Fruit fly (Drosophila melanogaster) whole organism, embryonic: Measurements from ENCODE around the gene sals.
A peak's percentile ranks its signal among the peaks of the same experiment; 100 is the strongest.

ENCODE experiments used
- Atf3 ChIP-seq: fragments of 200-800 bp; sonication (Bioruptor generic); optimal IDR thresholded peaks from 3 replicates; lab custom pipeline; 2016; ENCODE audit warnings: missing biosample characterization, missing genetic modification characterization
- Atf6 ChIP-seq: fragments of 200-800 bp; sonication (Bioruptor generic); IDR thresholded peaks from 2 replicates; pipeline ENCODE4 v1.3.6; 2022; ENCODE audit warnings: missing biosample characterization, missing genetic modification characterization
- Awh ChIP-seq: fragments of 200-800 bp; sonication (Bioruptor generic); IDR thresholded peaks from 2 replicates; pipeline ENCODE4, ENCODE4 v1.3.6; 2022; ENCODE audit warnings: missing biosample characterization, missing genetic modification characterization
- Bgb ChIP-seq: fragments of 200-800 bp; sonication (Bioruptor generic); IDR thresholded peaks from 2 replicates; pipeline ENCODE4 v1.3.6; 2022; ENCODE audit warnings: missing biosample characterization, missing genetic modification characterization; ENCODE audit not compliant: partially characterized antibody
- CG11247 ChIP-seq: fragments of 200-800 bp; sonication (Bioruptor generic); IDR thresholded peaks from 2 replicates; pipeline ENCODE4 v1.3.6; 2022; ENCODE audit warnings: missing biosample characterization, missing genetic modification characterization
- CG11456 ChIP-seq: fragments of 200-800 bp; sonication (Bioruptor generic); IDR thresholded peaks from 3 replicates; pipeline ENCODE4 v1.3.6; 2022; ENCODE audit warnings: missing biosample characterization, missing genetic modification characterization
- CG12219 ChIP-seq: fragments of 200-800 bp; sonication (Bioruptor generic); optimal IDR thresholded peaks from 3 replicates; lab custom pipeline; 2018; ENCODE audit warnings: missing biosample characterization, mild to moderate bottlenecking, missing genetic modification characterization
- CG12744 ChIP-seq: fragments of 200-800 bp; sonication (Bioruptor generic); optimal IDR thresholded peaks from 2 replicates; lab custom pipeline; 2016; ENCODE audit warnings: missing biosample characterization, missing genetic modification characterization
- CG15073 ChIP-seq: fragments of 200-800 bp; sonication (Bioruptor generic); optimal IDR thresholded peaks from 2 replicates; lab custom pipeline; 2016; ENCODE audit warnings: missing biosample characterization, missing genetic modification characterization
- CG15601 ChIP-seq: fragments of 200-800 bp; sonication (Bioruptor generic); optimal IDR thresholded peaks from 3 replicates; lab custom pipeline; 2019; ENCODE audit warnings: missing biosample characterization, mild to moderate bottlenecking, missing genetic modification characterization, moderate library complexity
- CG16815 ChIP-seq: fragments of 200-800 bp; sonication (Bioruptor generic); optimal IDR thresholded peaks from 3 replicates; lab custom pipeline; 2017; ENCODE audit warnings: missing biosample characterization, mild to moderate bottlenecking, missing genetic modification characterization
- CG17361 ChIP-seq: fragments of 200-800 bp; sonication (Bioruptor generic); IDR thresholded peaks from 3 replicates; pipeline ENCODE4 v1.3.6; 2022; ENCODE audit warnings: missing biosample characterization, missing genetic modification characterization
- CG17385 ChIP-seq: fragments of 200-800 bp; sonication (Bioruptor generic); optimal IDR thresholded peaks from 3 replicates; lab custom pipeline; 2018; ENCODE audit warnings: missing biosample characterization, mild to moderate bottlenecking, missing genetic modification characterization
- CG17568 ChIP-seq: fragments of 200-800 bp; sonication (Bioruptor generic); optimal IDR thresholded peaks from 2 replicates; lab custom pipeline; 2018; ENCODE audit warnings: missing biosample characterization, mild to moderate bottlenecking, missing genetic modification characterization, moderate library complexity
- CG2712 ChIP-seq: fragments of 200-800 bp; optimal IDR thresholded peaks from 3 replicates; lab custom pipeline; 2019; ENCODE audit warnings: missing biosample characterization, mild to moderate bottlenecking, missing genetic modification characterization, moderate library complexity
- CG34224 ChIP-seq: fragments of 200-800 bp; sonication (Bioruptor generic); IDR thresholded peaks from 3 replicates; pipeline ENCODE4 v1.3.6; 2022; ENCODE audit warnings: missing biosample characterization, missing genetic modification characterization; ENCODE audit not compliant: partially characterized antibody
- CG6854 ChIP-seq: fragments of 200-800 bp; sonication (Bioruptor generic); optimal IDR thresholded peaks from 3 replicates; lab custom pipeline; 2017; ENCODE audit warnings: missing biosample characterization, mild to moderate bottlenecking, missing genetic modification characterization
- CG7357 ChIP-seq: fragments of 200-800 bp; sonication (Bioruptor generic); IDR thresholded peaks from 3 replicates; pipeline ENCODE4 v1.3.6; 2022; ENCODE audit warnings: missing biosample characterization, missing genetic modification characterization
- CG7786 ChIP-seq: fragments of 200-800 bp; sonication (Bioruptor generic); optimal IDR thresholded peaks from 2 replicates; lab custom pipeline; 2016; ENCODE audit warnings: missing biosample characterization, missing genetic modification characterization
- CG8290 ChIP-seq, 3 experiments: fragments of 200-800 bp; sonication (Bioruptor generic); optimal IDR thresholded peaks; 2 replicates each; lab custom pipeline; 2016 to 2019; ENCODE audit warnings: missing biosample characterization in 3 of 3, missing genetic modification characterization in 3 of 3, mild to moderate bottlenecking in 2 of 3, moderate library complexity in 1 of 3
- CG8388 ChIP-seq: fragments of 200-800 bp; sonication (Bioruptor generic); optimal IDR thresholded peaks from 2 replicates; lab custom pipeline; 2019; ENCODE audit warnings: missing biosample characterization, mild to moderate bottlenecking, missing genetic modification characterization, moderate library complexity
- CG8944 ChIP-seq: fragments of 200-800 bp; sonication (Bioruptor generic); optimal IDR thresholded peaks from 3 replicates; lab custom pipeline; 2016; ENCODE audit warnings: missing biosample characterization, missing genetic modification characterization
- CG9797 ChIP-seq: fragments of 200-800 bp; sonication (Bioruptor generic); optimal IDR thresholded peaks from 3 replicates; lab custom pipeline; 2018; ENCODE audit warnings: missing biosample characterization, mild to moderate bottlenecking, missing genetic modification characterization
- CHES-1-like ChIP-seq: fragments of 200-800 bp; sonication (Bioruptor generic); optimal IDR thresholded peaks from 2 replicates; lab custom pipeline; 2016; ENCODE audit warnings: missing biosample characterization, missing genetic modification characterization
- Dbx ChIP-seq: fragments of 200-800 bp; sonication (Bioruptor generic); IDR thresholded peaks from 3 replicates; pipeline ENCODE4 v1.3.6; 2022; ENCODE audit warnings: missing biosample characterization, missing genetic modification characterization
- Fer2 ChIP-seq: fragments of 200-800 bp; sonication (Bioruptor generic); optimal IDR thresholded peaks from 2 replicates; lab custom pipeline; 2018; ENCODE audit warnings: missing biosample characterization, mild to moderate bottlenecking, missing genetic modification characterization, moderate library complexity
- Gug ChIP-seq: fragments of 200-800 bp; sonication (Bioruptor generic); IDR thresholded peaks from 4 replicates; pipeline ENCODE4 v1.3.6; 2022; ENCODE audit warnings: missing biosample characterization, missing genetic modification characterization
- Mad ChIP-seq: fragments of 200-800 bp; sonication (Bioruptor generic); optimal IDR thresholded peaks from 2 replicates; lab custom pipeline; 2016; ENCODE audit warnings: missing biosample characterization, missing genetic modification characterization
- Mrtf ChIP-seq: fragments of 200-800 bp; sonication (Bioruptor generic); IDR thresholded peaks from 3 replicates; pipeline ENCODE4 v1.3.6; 2022; ENCODE audit warnings: missing biosample characterization, missing genetic modification characterization
- Sry-β ChIP-seq: fragments of 200-800 bp; sonication (Bioruptor generic); optimal IDR thresholded peaks from 2 replicates; lab custom pipeline; 2018; ENCODE audit warnings: missing biosample characterization, mild to moderate bottlenecking, missing genetic modification characterization, moderate library complexity
- YL-1 ChIP-seq: fragments of 200-800 bp; sonication (Bioruptor generic); optimal IDR thresholded peaks from 3 replicates; lab custom pipeline; 2017; ENCODE audit warnings: missing biosample characterization, mild to moderate bottlenecking, missing genetic modification characterization
- br ChIP-seq: fragments of >200 bp; optimal IDR thresholded peaks from 2 replicates; lab custom pipeline; 2017
- cg ChIP-seq: fragments of 200-800 bp; sonication (Bioruptor generic); optimal IDR thresholded peaks from 3 replicates; lab custom pipeline; 2019; ENCODE audit warnings: missing biosample characterization, mild to moderate bottlenecking, missing genetic modification characterization, moderate library complexity
- chif ChIP-seq, 2 experiments: fragments of 200-800 bp; sonication (Bioruptor generic); optimal IDR thresholded peaks; 3 replicates each; lab custom pipeline; 2016; ENCODE audit warnings: missing biosample characterization in 2 of 2, missing genetic modification characterization in 2 of 2
- da ChIP-seq: fragments of 200-800 bp; sonication (Bioruptor generic); optimal IDR thresholded peaks from 2 replicates; lab custom pipeline; 2016; ENCODE audit warnings: missing biosample characterization, missing genetic modification characterization
- dysf ChIP-seq: fragments of 200-800 bp; sonication (Bioruptor generic); IDR thresholded peaks from 3 replicates; pipeline ENCODE4 v1.3.6; 2022; ENCODE audit warnings: missing biosample characterization, missing genetic modification characterization
- inv ChIP-seq: fragments of 200-800 bp; sonication (Bioruptor generic); IDR thresholded peaks from 2 replicates; pipeline ENCODE4 v1.3.6; 2022; ENCODE audit warnings: missing biosample characterization, missing genetic modification characterization; ENCODE audit not compliant: partially characterized antibody
- kay ChIP-seq: fragments of 200-800 bp; sonication (Bioruptor generic); optimal IDR thresholded peaks from 2 replicates; lab custom pipeline; 2016; ENCODE audit warnings: missing biosample characterization, missing genetic modification characterization
- mld ChIP-seq: fragments of 200-800 bp; sonication (Bioruptor generic); IDR thresholded peaks from 3 replicates; pipeline ENCODE4 v1.3.6; 2022; ENCODE audit warnings: missing biosample characterization, missing genetic modification characterization; ENCODE audit not compliant: partially characterized antibody
- oc ChIP-seq: fragments of 200-800 bp; sonication (Bioruptor generic); optimal IDR thresholded peaks from 2 replicates; lab custom pipeline; 2018; ENCODE audit warnings: missing biosample characterization, mild to moderate bottlenecking, missing genetic modification characterization, moderate library complexity
- phol ChIP-seq: fragments of 200-800 bp; sonication (Bioruptor generic); optimal IDR thresholded peaks from 3 replicates; lab custom pipeline; 2018; ENCODE audit warnings: missing biosample characterization, mild to moderate bottlenecking, missing genetic modification characterization, moderate library complexity
- pnt ChIP-seq: fragments of 200-800 bp; sonication (Bioruptor generic); optimal IDR thresholded peaks from 3 replicates; lab custom pipeline; 2016; ENCODE audit warnings: missing biosample characterization, missing genetic modification characterization
- pros ChIP-seq: fragments of 200-800 bp; sonication (Bioruptor generic); optimal IDR thresholded peaks from 3 replicates; lab custom pipeline; 2019; ENCODE audit warnings: missing biosample characterization, mild to moderate bottlenecking, missing genetic modification characterization, moderate library complexity
- ranshi ChIP-seq: fragments of 200-800 bp; sonication (Bioruptor generic); IDR thresholded peaks from 2 replicates; pipeline ENCODE4 v1.3.6; 2022; ENCODE audit warnings: missing biosample characterization, missing genetic modification characterization
- row ChIP-seq: fragments of 200-800 bp; sonication (Bioruptor generic); IDR thresholded peaks from 3 replicates; pipeline ENCODE4 v1.3.6; 2022; ENCODE audit warnings: missing biosample characterization, missing genetic modification characterization
- sens ChIP-seq: fragments of 200-800 bp; sonication (Bioruptor generic); peaks from one replicate; lab custom pipeline; 2016; ENCODE audit warnings: missing biosample characterization, missing genetic modification characterization
- sisA ChIP-seq: fragments of 200-800 bp; sonication (Bioruptor generic); IDR thresholded peaks from 2 replicates; pipeline ENCODE4 v1.3.6; 2022; ENCODE audit warnings: missing biosample characterization, missing genetic modification characterization
- so ChIP-seq: fragments of 200-800 bp; sonication (Bioruptor generic); IDR thresholded peaks from 3 replicates; pipeline ENCODE4 v1.3.6; 2022; ENCODE audit warnings: missing biosample characterization, missing genetic modification characterization
- trh ChIP-seq: fragments of 200-800 bp; sonication (Bioruptor generic); optimal IDR thresholded peaks from 2 replicates; lab custom pipeline; 2016; ENCODE audit warnings: missing biosample characterization, missing genetic modification characterization

sals gene

DNA sequence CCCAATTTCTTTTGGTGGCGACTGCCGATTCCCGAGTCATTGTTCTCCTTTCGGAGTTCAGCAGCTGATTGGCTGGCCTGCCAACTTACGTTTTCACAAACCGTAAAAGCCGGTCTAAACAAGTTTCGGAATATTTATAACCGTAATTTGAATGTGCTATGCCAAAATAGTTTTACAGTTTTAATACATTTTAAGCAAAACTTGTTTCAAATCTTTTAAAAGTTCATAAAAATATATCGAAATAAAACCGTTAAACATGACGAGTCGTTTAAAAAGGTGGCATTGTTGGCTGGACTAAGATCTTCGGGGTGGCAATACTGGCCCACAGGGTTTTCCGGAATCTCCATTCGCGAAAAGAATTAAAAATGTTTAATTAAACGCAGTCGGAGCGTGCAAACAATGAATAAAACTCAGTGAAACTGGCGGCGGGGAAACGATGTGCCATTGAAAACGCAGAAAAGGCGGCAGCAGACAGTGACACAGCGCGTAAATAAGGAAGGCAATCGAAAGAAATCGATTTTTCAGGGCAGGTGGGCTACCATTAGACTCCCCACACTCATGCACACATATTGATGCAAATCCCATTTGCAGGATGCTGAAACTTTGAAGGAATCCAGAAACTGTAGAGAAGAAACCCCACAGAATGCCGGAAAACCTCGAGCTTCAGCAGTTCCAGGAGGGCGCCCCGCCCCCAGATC is 15.9 kb downstream of the sals start, which contains the start of the genes Exd2 and CG5281 (continued):
- TF ChIP-seq so, result no peak; the same call in 2 of the 3 replicates
- TF ChIP-seq Atf6, result peak; percentile 17; the same call in 1 of the 2 replicates
- peak; percentile 55; the same call in 1 of the 3 replicates for TF ChIP-seq CG34224
- no peak for TF ChIP-seq CG17568 (GFP tag; lab: Kevin White, UChicago)
- peak; percentile 46 for TF ChIP-seq kay
- peak; percentile 38; the same call in 1 of the 3 replicates for TF ChIP-seq dysf
- TF ChIP-seq CG11247 (GFP tag; lab: Robert Waterston, UW), result no peak
- no peak for TF ChIP-seq CG8290 (GFP tag; optimal IDR thresholded peaks at IDR 0.05; lab: Kevin White, UChicago)
- peak in 1 of 2 experiments; percentile 20 for TF ChIP-seq CG8290 (tag; optimal IDR thresholded peaks at IDR 0.05; lab: Kevin White, UChicago)
- no peak for TF ChIP-seq pros
- no peak for TF ChIP-seq Gug (GFP tag; lab: Robert Waterston, UW)
- TF ChIP-seq da (GFP tag; lab: Kevin White, UChicago), result peak; percentile 29
- TF ChIP-seq Mad (GFP tag; lab: Kevin White, UChicago), result peak; percentile 7
- no peak for TF ChIP-seq br (lab: Kevin White, UChicago)
- no peak for TF ChIP-seq trh (GFP tag; lab: Kevin White, UChicago)
- TF ChIP-seq CHES-1-like (GFP tag; lab: Kevin White, UChicago), result peak; percentile 45
- TF ChIP-seq pnt (GFP tag; lab: Kevin White, UChicago), result peak; percentile 13
- 0 out of 3 replicates have a peak, but pooled peaks have one; percentile 14 for TF ChIP-seq mld
- TF ChIP-seq Atf3 (GFP tag; lab: Kevin White, UChicago), result peak; percentile 65
- peak; percentile 22 for TF ChIP-seq Fer2
- TF ChIP-seq CG12219 (GFP tag; lab: Kevin White, UChicago), result peak; percentile 30
- TF ChIP-seq CG2712 (tag; lab: Kevin White, UChicago), result peak; percentile 47
- TF ChIP-seq Sry-β (GFP tag; lab: Kevin White, UChicago), result no peak
- TF ChIP-seq ranshi (GFP tag; lab: Robert Waterston, UW), result no peak
- TF ChIP-seq CG7357 (GFP tag; lab: Robert Waterston, UW), result no peak
- no peak for TF ChIP-seq CG15073
- no peak for TF ChIP-seq sisA
- TF ChIP-seq CG15601 (tag; lab: Kevin White, UChicago), result peak; percentile 52
- peak; percentile 94 for TF ChIP-seq sens (GFP tag; lab: Kevin White, UChicago)
- TF ChIP-seq CG7786 (GFP tag; lab: Kevin White, UChicago), result peak; percentile 0
- peak; percentile 14 for TF ChIP-seq CG8944 (GFP tag; lab: Kevin White, UChicago)
- peak; percentile 76 for TF ChIP-seq phol (tag; lab: Kevin White, UChicago)
- no peak for TF ChIP-seq CG16815
- TF ChIP-seq Dbx, result no peak
- TF ChIP-seq row (GFP tag; lab: Robert Waterston, UW), result peak; percentile 38; the same call in 2 of the 3 replicates
- TF ChIP-seq Mrtf, result no peak
- peak; percentile 41 to 59 for TF ChIP-seq chif (GFP tag; optimal IDR thresholded peaks at IDR 0.05; lab: Kevin White, UChicago)
- peak; percentile 20 for TF ChIP-seq CG12744
- TF ChIP-seq cg (GFP tag; lab: Kevin White, UChicago), result no peak
- peak; percentile 57 for TF ChIP-seq YL-1 (GFP tag; lab: Kevin White, UChicago)
- no peak for TF ChIP-seq CG6854
- peak; percentile 34; the same call in 1 of the 2 replicates for TF ChIP-seq Awh
- TF ChIP-seq CG17361 (GFP tag; lab: Robert Waterston, UW), result peak; percentile 64; the same call in 2 of the 3 replicates
- TF ChIP-seq inv (GFP tag; lab: Robert Waterston, UW), result no peak
- peak; percentile 39 for TF ChIP-seq CG8388
- peak; percentile 62 for TF ChIP-seq CG17385 (GFP tag; lab: Kevin White, UChicago)
- TF ChIP-seq oc (tag; lab: Kevin White, UChicago), result no peak
- no peak for TF ChIP-seq CG11456 (GFP tag; lab: Robert Waterston, UW)
- peak; percentile 36 for TF ChIP-seq CG9797 (GFP tag; lab: Kevin White, UChicago)
- 0 out of 2 replicates have a peak, but pooled peaks have one; percentile 9 for TF ChIP-seq Bgb (GFP tag; lab: Robert Waterston, UW)
